Fruit fly (Drosophila melanogaster) whole organism, prepupa: ENCODE data around the gene Dscam3.

Source experiments
- CG11902 ChIP-seq: fragments of 200-800 bp; sonication (Bioruptor generic); optimal IDR thresholded peaks from 3 replicates; lab custom pipeline; 2016; ENCODE audit warnings: missing biosample characterization, missing genetic modification characterization
- CG31627 ChIP-seq: fragments of 200-800 bp; sonication (Bioruptor generic); optimal IDR thresholded peaks from 3 replicates; lab custom pipeline; 2016; ENCODE audit warnings: missing biosample characterization, missing genetic modification characterization
- CG4318 ChIP-seq: fragments of 200-800 bp; sonication (Bioruptor generic); optimal IDR thresholded peaks from 3 replicates; lab custom pipeline; 2017; ENCODE audit warnings: missing biosample characterization, mild to moderate bottlenecking, missing genetic modification characterization
- CG6854 ChIP-seq: fragments of 200-800 bp; sonication (Bioruptor generic); optimal IDR thresholded peaks from 2 replicates; lab custom pipeline; 2017; ENCODE audit warnings: missing biosample characterization, mild to moderate bottlenecking, missing genetic modification characterization
- CG8119 ChIP-seq: fragments of 200-800 bp; sonication (Bioruptor generic); IDR thresholded peaks from 3 replicates; pipeline ENCODE4 v1.3.6; 2022; ENCODE audit warnings: missing biosample characterization, missing genetic modification characterization
- CG8319 ChIP-seq: fragments of 200-800 bp; sonication (Bioruptor generic); optimal IDR thresholded peaks from 3 replicates; lab custom pipeline; 2016; ENCODE audit warnings: missing biosample characterization, missing genetic modification characterization
- CG8632 ChIP-seq: fragments of 200-800 bp; sonication (Bioruptor generic); optimal IDR thresholded peaks from 3 replicates; lab custom pipeline; 2016; ENCODE audit warnings: missing biosample characterization, missing genetic modification characterization
- Eip75B ChIP-seq: fragments of 200-800 bp; sonication (Bioruptor generic); optimal IDR thresholded peaks from 3 replicates; lab custom pipeline; 2016; ENCODE audit warnings: missing biosample characterization, missing genetic modification characterization
- Ets21C ChIP-seq: fragments of 200-800 bp; sonication (Bioruptor generic); optimal IDR thresholded peaks from 3 replicates; lab custom pipeline; 2016; ENCODE audit warnings: missing biosample characterization, missing genetic modification characterization
- Gug ChIP-seq: fragments of 200-800 bp; sonication (Bioruptor generic); IDR thresholded peaks from 2 replicates; pipeline ENCODE4 v1.3.6; 2022; ENCODE audit warnings: missing biosample characterization, missing genetic modification characterization
- Hr39 ChIP-seq: fragments of 200-800 bp; sonication (Bioruptor generic); optimal IDR thresholded peaks from 2 replicates; lab custom pipeline; 2016; ENCODE audit warnings: missing biosample characterization, missing genetic modification characterization
- Sox14 ChIP-seq: fragments of 200-800 bp; sonication (Bioruptor generic); optimal IDR thresholded peaks from 3 replicates; lab custom pipeline; 2016; ENCODE audit warnings: missing biosample characterization, missing genetic modification characterization
- Sox15 ChIP-seq: fragments of 200-800 bp; sonication (Bioruptor generic); optimal IDR thresholded peaks from 3 replicates; lab custom pipeline; 2016; ENCODE audit warnings: missing biosample characterization, missing genetic modification characterization
- dac ChIP-seq: fragments of 200-800 bp; sonication (Bioruptor generic); optimal IDR thresholded peaks from 2 replicates; lab custom pipeline; 2017; ENCODE audit warnings: missing biosample characterization, mild to moderate bottlenecking, missing genetic modification characterization
- eg ChIP-seq: fragments of 200-800 bp; sonication (Bioruptor generic); IDR thresholded peaks from 3 replicates; pipeline ENCODE4 v1.3.6; 2022; ENCODE audit warnings: missing biosample characterization, missing genetic modification characterization
- esn ChIP-seq: fragments of 200-800 bp; sonication (Bioruptor generic); optimal IDR thresholded peaks from 2 replicates; lab custom pipeline; 2016; ENCODE audit warnings: missing biosample characterization, mild to moderate bottlenecking, missing genetic modification characterization, moderate library complexity
- fkh ChIP-seq: fragments of 200-800 bp; sonication (Bioruptor generic); optimal IDR thresholded peaks from 3 replicates; lab custom pipeline; 2017; ENCODE audit warnings: missing biosample characterization, mild to moderate bottlenecking, missing genetic modification characterization, moderate library complexity
- pdm3 ChIP-seq: fragments of 200-800 bp; sonication (Bioruptor generic); optimal IDR thresholded peaks from 3 replicates; lab custom pipeline; 2016; ENCODE audit warnings: missing biosample characterization, missing genetic modification characterization
- ss ChIP-seq, 2 experiments: fragments of 200-800 bp; sonication (Bioruptor generic); optimal IDR thresholded peaks; 2 replicates in 1 of 2; 3 replicates in 1 of 2; lab custom pipeline; 2017 to 2018; ENCODE audit warnings: mild to moderate bottlenecking in 2 of 2, missing biosample characterization in 2 of 2, missing genetic modification characterization in 2 of 2, moderate library complexity in 1 of 2
- svp ChIP-seq: fragments of 200-800 bp; sonication (Bioruptor generic); peaks from one replicate; lab custom pipeline; 2016; ENCODE audit warnings: missing biosample characterization, missing genetic modification characterization
- topi ChIP-seq: fragments of 200-800 bp; sonication (Bioruptor generic); optimal IDR thresholded peaks from 3 replicates; lab custom pipeline; 2016; ENCODE audit warnings: missing biosample characterization, missing genetic modification characterization

The Dscam3 gene

dm6 chr3R:17426265-17426664, 79.2 kb downstream of the Dscam3 start:
- TF ChIP-seq Ets21C (no peak), CG8119 (no peak), svp (no peak), Sox14 (no peak), Eip75B (GFP tag; lab: Kevin White, UChicago) (no peak), CG4318 (GFP tag; lab: Kevin White, UChicago) (no peak), Hr39 (no peak), ss (GFP tag; optimal IDR thresholded peaks at IDR 0.05; lab: Kevin White, UChicago) (no peak), CG11902 (GFP tag; lab: Kevin White, UChicago) (no peak), eg (no peak), CG8632 (GFP tag; lab: Kevin White, UChicago) (no peak), dac (GFP tag; lab: Kevin White, UChicago) (no peak), CG8319 (GFP tag; lab: Kevin White, UChicago) (no peak), esn (GFP tag; lab: Kevin White, UChicago) (no peak), CG6854 (GFP tag; lab: Kevin White, UChicago) (no peak), CG31627 (GFP tag; lab: Kevin White, UChicago) (no peak)

- TF ChIP-seq topi (no peak), pdm3 (GFP tag; lab: Kevin White, UChicago) (no peak), Gug (no peak), Ets21C (no peak), fkh (GFP tag; lab: Kevin White, UChicago) (no peak), svp (peak; percentile 35), CG8119 (0 out of 3 replicates have a peak, but pooled peaks have one; percentile 19), Sox15 (no peak)
- TF ChIP-seq, all 60 proteins: peak for 2
These were observed 80.0 kb downstream of the Dscam3 start, which contains the start of gene cysu for dm6 chr3R:17425417-17425915. cysu (plus strand) TSS chr3R:17425768.
